Fruit fly (Drosophila melanogaster) whole organism, adult: ENCODE data around the gene Cad89D.

Experiments used
- CG11617 ChIP-seq: fragments of 200-800 bp; sonication (Bioruptor generic); optimal IDR thresholded peaks from 2 replicates; lab custom pipeline; 2017; ENCODE audit warnings: mild to moderate bottlenecking, missing biosample characterization, missing genetic modification reagents, missing genetic modification characterization
- CG12768 ChIP-seq: fragments of 200-800 bp; sonication (Bioruptor generic); optimal IDR thresholded peaks from 2 replicates; lab custom pipeline; 2017; ENCODE audit warnings: missing biosample characterization, missing genetic modification characterization, mild to moderate bottlenecking, moderate library complexity, missing genetic modification reagents
- CG7045 ChIP-seq: fragments of 200-800 bp; sonication (Bioruptor generic); optimal IDR thresholded peaks from 2 replicates; lab custom pipeline; 2017; ENCODE audit warnings: missing biosample characterization, mild to moderate bottlenecking, missing genetic modification characterization
- CG7101 ChIP-seq: fragments of 200-800 bp; sonication (Bioruptor generic); optimal IDR thresholded peaks from 2 replicates; lab custom pipeline; 2018; ENCODE audit warnings: missing biosample characterization, mild to moderate bottlenecking, missing genetic modification characterization, moderate library complexity
- Clk ChIP-seq: fragments of 200-800 bp; sonication (Bioruptor generic); optimal IDR thresholded peaks from 2 replicates; lab custom pipeline; 2017; ENCODE audit warnings: missing biosample characterization, missing genetic modification characterization
- Crg-1 ChIP-seq: fragments of 200-800 bp; sonication (Bioruptor generic); optimal IDR thresholded peaks from 2 replicates; lab custom pipeline; 2016; ENCODE audit warnings: missing biosample characterization, missing genetic modification characterization
- kay ChIP-seq: fragments of 200-800 bp; sonication (Bioruptor generic); peaks from one replicate; lab custom pipeline; 2016; ENCODE audit warnings: missing biosample characterization, missing genetic modification characterization, borderline replicate concordance
- pad ChIP-seq: fragments of 200-800 bp; sonication (Bioruptor generic); optimal IDR thresholded peaks from 3 replicates; lab custom pipeline; 2017; ENCODE audit warnings: missing biosample characterization, missing genetic modification characterization, mild to moderate bottlenecking, moderate library complexity, missing genetic modification reagents
- tj ChIP-seq: fragments of 200-800 bp; sonication (Bioruptor generic); optimal IDR thresholded peaks from 3 replicates; lab custom pipeline; 2017; ENCODE audit warnings: missing biosample characterization, mild to moderate bottlenecking, missing genetic modification characterization, moderate library complexity

DNA sequence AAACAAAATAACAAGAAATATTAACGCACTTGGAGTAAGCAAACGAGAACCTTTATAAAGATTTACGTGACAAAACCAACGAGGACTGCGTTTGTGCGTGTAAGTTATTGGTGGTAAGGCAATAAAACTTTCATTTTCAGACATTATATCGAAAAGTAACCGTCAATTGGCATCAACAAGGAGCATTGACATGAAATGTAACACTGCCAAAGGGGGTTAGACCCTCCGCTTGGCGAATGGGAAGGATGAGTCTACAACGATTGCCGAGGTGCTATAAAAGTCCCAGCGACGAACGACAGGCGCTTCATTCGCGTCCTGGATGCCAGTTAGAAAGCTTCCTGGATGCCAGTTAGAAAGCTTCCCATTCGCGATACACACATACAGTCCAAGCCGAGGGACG, 22.9 kb downstream of the Cad89D start, which contains the start of gene Gyc89Da:
- no peak for TF ChIP-seq pad (GFP tag; lab: Kevin White, UChicago)
- no peak for TF ChIP-seq tj
- TF ChIP-seq kay: no peak
- no peak for TF ChIP-seq CG11617 (GFP tag; lab: Kevin White, UChicago)
- no peak for TF ChIP-seq Clk (GFP tag; lab: Kevin White, UChicago)
- no peak for TF ChIP-seq Crg-1 (GFP tag; lab: Kevin White, UChicago)
- TF ChIP-seq CG7045 (GFP tag; lab: Kevin White, UChicago): no peak
- no peak for TF ChIP-seq CG7101 (tag; lab: Kevin White, UChicago)
- TF ChIP-seq CG12768 (GFP tag; lab: Kevin White, UChicago): no peak
